Fruit fly (Drosophila melanogaster) whole organism: Measurements from ENCODE around the gene CG5196.

Experiments used
- CG8478 ChIP-seq: fragments of >200 bp; optimal IDR thresholded peaks from 2 replicates; lab custom pipeline; 2018; ENCODE audit warnings: inconsistent platforms
- Dll ChIP-seq: fragments of >200 bp; optimal IDR thresholded peaks from 2 replicates; lab custom pipeline; 2017
- pan ChIP-seq: fragments of >200 bp; optimal IDR thresholded peaks from 2 replicates; lab custom pipeline; 2017
- psq ChIP-seq: fragments of >200 bp; optimal IDR thresholded peaks from 2 replicates; lab custom pipeline; 2017
- usp ChIP-seq: fragments of >200 bp; optimal IDR thresholded peaks from 2 replicates; lab custom pipeline; 2017; ENCODE audit warnings: missing biosample characterization, missing genetic modification characterization, mixed read lengths

DNA sequence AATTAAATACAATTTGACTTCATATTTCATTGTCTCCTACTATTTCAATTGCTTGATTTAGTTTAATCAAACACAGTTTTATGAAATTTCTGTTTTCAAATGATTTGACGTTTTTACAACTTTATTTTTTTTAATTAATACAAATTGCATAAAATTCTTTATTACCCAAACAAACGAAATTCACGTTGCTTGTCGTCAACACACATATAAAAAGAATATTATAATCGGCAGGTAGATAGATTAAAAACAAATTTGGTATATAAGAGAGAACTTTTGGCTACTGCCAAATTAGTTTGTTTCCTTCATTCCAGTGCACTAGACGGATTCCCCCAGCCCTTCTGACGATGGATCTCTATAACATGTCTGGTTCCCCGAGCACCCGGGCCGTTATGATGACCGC is 31.3 kb upstream of the CG5196 start, which contains the start of gene GstD6:
- TF ChIP-seq psq (no peak), CG8478 (lab: Kevin White, UChicago) (no peak), usp (GFP tag; lab: Kevin White, UChicago) (no peak), Dll (lab: Kevin White, UChicago) (no peak), pan (lab: Kevin White, UChicago) (no peak)
